Worm (Caenorhabditis elegans) whole organism, L3 larva: ENCODE data around the gene Y102A5C.2.
"Not testable (repeated sequence)": the region's sequence is repeated elsewhere in the genome, so short reads cannot be mapped to it uniquely, and the experiment has no call there.

Source experiments
- aly-2 ChIP-seq: fragments of 150-350 bp; optimal IDR thresholded peaks from 2 replicates; lab custom pipeline; 2014; ENCODE audit warnings: missing biosample characterization, missing genetic modification characterization
- ceh-16 ChIP-seq: sonication (generic microtip); optimal IDR thresholded peaks from 2 replicates; lab custom pipeline; 2017; ENCODE audit warnings: missing biosample characterization, missing genetic modification characterization
- fkh-10 ChIP-seq: sonication (generic microtip); optimal IDR thresholded peaks from 2 replicates; lab custom pipeline; 2017; ENCODE audit warnings: missing biosample characterization, missing genetic modification reagents, missing genetic modification characterization
- lin-15B ChIP-seq: fragments of 150-350 bp; optimal IDR thresholded peaks from 2 replicates; lab custom pipeline; 2014; ENCODE audit warnings: missing biosample characterization, missing genetic modification characterization
- nhr-237 ChIP-seq: fragments of 150-350 bp; optimal IDR thresholded peaks from 2 replicates; lab custom pipeline; 2014; ENCODE audit warnings: missing biosample characterization, missing genetic modification characterization
- nhr-25 ChIP-seq: sonication (generic microtip); optimal IDR thresholded peaks from 2 replicates; lab custom pipeline; 2017; ENCODE audit warnings: missing biosample characterization, missing genetic modification characterization
- nhr-28 ChIP-seq: fragments of 150-350 bp; optimal IDR thresholded peaks from 2 replicates; lab custom pipeline; 2014; ENCODE audit warnings: missing biosample characterization, missing genetic modification characterization
- zag-1 ChIP-seq: fragments of 150-350 bp; optimal IDR thresholded peaks from 2 replicates; lab custom pipeline; 2014; ENCODE audit warnings: missing biosample characterization, missing genetic modification characterization

DNA sequence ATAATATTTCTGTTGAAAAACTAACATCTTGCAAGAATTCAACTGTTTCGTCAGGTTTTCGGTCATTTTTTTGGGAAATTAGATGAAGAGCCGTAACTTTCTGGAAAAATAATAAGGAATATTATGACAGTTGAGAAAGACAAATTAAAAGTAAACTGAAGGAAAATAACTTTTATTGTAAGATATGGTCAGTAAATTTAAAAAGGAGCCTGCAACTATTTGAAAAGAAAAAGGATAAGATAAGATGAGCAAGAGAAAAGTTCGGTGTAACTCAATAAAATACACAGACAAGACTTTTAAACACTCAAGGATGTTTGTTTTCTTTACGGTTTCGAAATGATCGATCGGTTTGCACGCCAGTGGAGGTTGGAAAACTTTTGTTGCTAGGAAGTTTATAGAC, 31.1 kb downstream of the Y102A5C.2 start, which contains the start of gene fbxa-111:
- TF ChIP-seq nhr-28 (tag; lab: Kevin White, UChicago); ceh-16 (tag; lab: Kevin White, UChicago); lin-15B (tag; lab: Kevin White, UChicago); aly-2 (tag; lab: Kevin White, UChicago); fkh-10 (GFP tag; lab: Kevin White, UChicago); zag-1 (tag; lab: Kevin White, UChicago); nhr-237 (tag; lab: Kevin White, UChicago); nhr-25: not testable (repeated sequence)
